Fruit fly (Drosophila melanogaster) whole organism, embryonic: ENCODE data around the gene CG11839.
A peak's percentile ranks its signal among the peaks of the same experiment; 100 is the strongest.

Experiments
- Atf-2 ChIP-seq: fragments of 200-800 bp; sonication (Bioruptor generic); optimal IDR thresholded peaks from 2 replicates; lab custom pipeline; 2016; ENCODE audit warnings: missing biosample characterization, missing genetic modification characterization
- Atf6 ChIP-seq: fragments of 200-800 bp; sonication (Bioruptor generic); IDR thresholded peaks from 2 replicates; pipeline ENCODE4 v1.3.6; 2022; ENCODE audit warnings: missing biosample characterization, missing genetic modification characterization
- Bgb ChIP-seq: fragments of 200-800 bp; sonication (Bioruptor generic); IDR thresholded peaks from 2 replicates; pipeline ENCODE4 v1.3.6; 2022; ENCODE audit warnings: missing biosample characterization, missing genetic modification characterization; ENCODE audit not compliant: partially characterized antibody
- CG10654 ChIP-seq: fragments of 200-800 bp; sonication (Bioruptor generic); optimal IDR thresholded peaks from 2 replicates; lab custom pipeline; 2016; ENCODE audit warnings: missing biosample characterization, missing genetic modification characterization
- CG11504 ChIP-seq: fragments of 200-800 bp; sonication (Bioruptor generic); optimal IDR thresholded peaks from 3 replicates; lab custom pipeline; 2019; ENCODE audit warnings: missing biosample characterization, mild to moderate bottlenecking, missing genetic modification characterization, moderate library complexity
- CG11560 ChIP-seq: fragments of 200-800 bp; sonication (Bioruptor generic); IDR thresholded peaks from 3 replicates; pipeline ENCODE4 v1.3.6; 2022; ENCODE audit warnings: missing biosample characterization, missing genetic modification characterization
- CG16815 ChIP-seq: fragments of 200-800 bp; sonication (Bioruptor generic); optimal IDR thresholded peaks from 3 replicates; lab custom pipeline; 2017; ENCODE audit warnings: missing biosample characterization, mild to moderate bottlenecking, missing genetic modification characterization
- CG2199 ChIP-seq: fragments of 200-800 bp; sonication (Bioruptor generic); IDR thresholded peaks from 3 replicates; pipeline ENCODE4 v1.3.6; 2022; ENCODE audit warnings: missing biosample characterization, missing genetic modification characterization
- CG32532 ChIP-seq: fragments of 200-800 bp; sonication (Bioruptor generic); IDR thresholded peaks from 2 replicates; pipeline ENCODE4 v1.3.6; 2022; ENCODE audit warnings: missing biosample characterization, missing genetic modification characterization
- CG34224 ChIP-seq: fragments of 200-800 bp; sonication (Bioruptor generic); IDR thresholded peaks from 3 replicates; pipeline ENCODE4 v1.3.6; 2022; ENCODE audit warnings: missing biosample characterization, missing genetic modification characterization; ENCODE audit not compliant: partially characterized antibody
- CG3838 ChIP-seq: fragments of 200-800 bp; sonication (Bioruptor generic); optimal IDR thresholded peaks from 3 replicates; lab custom pipeline; 2016; ENCODE audit warnings: missing biosample characterization, missing genetic modification characterization
- CG4820 ChIP-seq: fragments of 200-800 bp; sonication (Bioruptor generic); optimal IDR thresholded peaks from 3 replicates; lab custom pipeline; 2016; ENCODE audit warnings: missing biosample characterization, missing genetic modification characterization
- CG6813 ChIP-seq: fragments of 200-800 bp; sonication (Bioruptor generic); optimal IDR thresholded peaks from 2 replicates; lab custom pipeline; 2017; ENCODE audit warnings: missing biosample characterization, missing genetic modification characterization, mild to moderate bottlenecking, moderate library complexity, missing genetic modification reagents
- CG7786 ChIP-seq: fragments of 200-800 bp; sonication (Bioruptor generic); optimal IDR thresholded peaks from 2 replicates; lab custom pipeline; 2016; ENCODE audit warnings: missing biosample characterization, missing genetic modification characterization
- CG8290 ChIP-seq, 3 experiments: fragments of 200-800 bp; sonication (Bioruptor generic); optimal IDR thresholded peaks; 2 replicates each; lab custom pipeline; 2016 to 2019; ENCODE audit warnings: missing biosample characterization in 3 of 3, missing genetic modification characterization in 3 of 3, mild to moderate bottlenecking in 2 of 3, moderate library complexity in 1 of 3
- CG8944 ChIP-seq: fragments of 200-800 bp; sonication (Bioruptor generic); optimal IDR thresholded peaks from 3 replicates; lab custom pipeline; 2016; ENCODE audit warnings: missing biosample characterization, missing genetic modification characterization
- D19B ChIP-seq: fragments of 200-800 bp; sonication (Bioruptor generic); optimal IDR thresholded peaks from 2 replicates; lab custom pipeline; 2017; ENCODE audit warnings: missing biosample characterization, mild to moderate bottlenecking, missing genetic modification characterization
- Dbx ChIP-seq: fragments of 200-800 bp; sonication (Bioruptor generic); IDR thresholded peaks from 3 replicates; pipeline ENCODE4 v1.3.6; 2022; ENCODE audit warnings: missing biosample characterization, missing genetic modification characterization
- Gsc ChIP-seq: fragments of 200-800 bp; sonication (Bioruptor generic); IDR thresholded peaks from 2 replicates; pipeline ENCODE4 v1.3.6; 2022; ENCODE audit warnings: missing biosample characterization, missing genetic modification characterization
- HLH4C ChIP-seq: fragments of 200-800 bp; sonication (Bioruptor generic); IDR thresholded peaks from 3 replicates; pipeline ENCODE4 v1.3.6; 2022; ENCODE audit warnings: missing biosample characterization, missing genetic modification characterization; ENCODE audit not compliant: partially characterized antibody
- HmgZ ChIP-seq: fragments of 200-800 bp; sonication (Bioruptor generic); optimal IDR thresholded peaks from 2 replicates; lab custom pipeline; 2018; ENCODE audit warnings: missing biosample characterization, mild to moderate bottlenecking, missing genetic modification characterization
- Hmx ChIP-seq: fragments of 200-800 bp; sonication (Bioruptor generic); optimal IDR thresholded peaks from 2 replicates; lab custom pipeline; 2016; ENCODE audit warnings: missing biosample characterization, missing genetic modification characterization
- Hr78 ChIP-seq, 2 experiments: fragments of 200-800 bp in 1 of 2; fragments of >200 bp in 1 of 2; sonication (Bioruptor generic) in 1 of 2; optimal IDR thresholded peaks; 2 replicates each; lab custom pipeline; 2017 to 2019; ENCODE audit warnings: missing biosample characterization in 2 of 2, missing genetic modification characterization in 2 of 2, mild to moderate bottlenecking in 1 of 2, moderate library complexity in 1 of 2
- MTF-1 ChIP-seq: fragments of 200-800 bp; sonication (Bioruptor generic); optimal IDR thresholded peaks from 2 replicates; lab custom pipeline; 2018; ENCODE audit warnings: missing biosample characterization, mild to moderate bottlenecking, missing genetic modification characterization, borderline replicate concordance
- Med ChIP-seq: fragments of 200-800 bp; sonication (Bioruptor generic); peaks from one replicate; lab custom pipeline; 2016; ENCODE audit warnings: missing biosample characterization, missing genetic modification characterization, mild to moderate bottlenecking, inconsistent platforms, moderate library complexity
- NK7.1 ChIP-seq: fragments of 200-800 bp; sonication (Bioruptor generic); optimal IDR thresholded peaks from 3 replicates; lab custom pipeline; 2016; ENCODE audit warnings: missing biosample characterization, missing genetic modification characterization
- Nf-YA ChIP-seq: fragments of 200-800 bp; sonication (Bioruptor generic); IDR thresholded peaks from 2 replicates; pipeline ENCODE4 v1.3.6; 2022; ENCODE audit warnings: missing biosample characterization, missing genetic modification characterization
- Nf-YC ChIP-seq: fragments of 200-800 bp; optimal IDR thresholded peaks from 3 replicates; lab custom pipeline; 2019; ENCODE audit warnings: missing biosample characterization, mild to moderate bottlenecking, missing genetic modification characterization, moderate library complexity
- Oaz ChIP-seq: fragments of 200-800 bp; sonication (Bioruptor generic); IDR thresholded peaks from 2 replicates; pipeline ENCODE4 v1.3.6; 2022; ENCODE audit warnings: missing biosample characterization, missing genetic modification characterization
- Six4 ChIP-seq: fragments of 200-800 bp; sonication (Bioruptor generic); optimal IDR thresholded peaks from 2 replicates; lab custom pipeline; 2016; ENCODE audit warnings: missing biosample characterization, missing genetic modification characterization
- Trl ChIP-seq, 3 experiments: fragments of >200 bp in 2 of 3; fragments of 200-800 bp in 1 of 3; sonication (Bioruptor generic) in 1 of 3; optimal IDR thresholded peaks; 2 replicates in 1 of 3; 3 replicates in 2 of 3; lab custom pipeline; 2016 to 2017; ENCODE audit warnings: missing biosample characterization in 1 of 3, missing genetic modification characterization in 1 of 3
- bcd ChIP-seq: fragments of 200-800 bp; sonication (Bioruptor generic); optimal IDR thresholded peaks from 2 replicates; lab custom pipeline; 2017; ENCODE audit warnings: missing biosample characterization, mild to moderate bottlenecking, missing genetic modification characterization
- esg ChIP-seq: fragments of 200-800 bp; sonication (Bioruptor generic); conservative IDR thresholded peaks from 2 replicates; pipeline ENCODE4 v1.3.6; 2022; ENCODE audit warnings: missing biosample characterization, missing genetic modification characterization
- eve ChIP-seq, 2 experiments: fragments of >200 bp; optimal IDR thresholded peaks; 2 replicates each; lab custom pipeline; 2017; ENCODE audit warnings: missing biosample characterization in 2 of 2, missing genetic modification characterization in 2 of 2
- ewg ChIP-seq: fragments of 200-800 bp; sonication (Bioruptor generic); optimal IDR thresholded peaks from 3 replicates; lab custom pipeline; 2017; ENCODE audit warnings: mild to moderate bottlenecking, missing biosample characterization, missing genetic modification reagents, missing genetic modification characterization
- gro ChIP-seq: fragments of 200-800 bp; sonication (Bioruptor generic); optimal IDR thresholded peaks from 2 replicates; lab custom pipeline; 2016; ENCODE audit warnings: missing biosample characterization, missing genetic modification characterization
- ken ChIP-seq: fragments of 200-800 bp; sonication (Bioruptor generic); IDR thresholded peaks from 3 replicates; pipeline ENCODE4 v1.3.6; 2022; ENCODE audit warnings: missing biosample characterization, missing genetic modification characterization
- pb ChIP-seq: fragments of 200-800 bp; sonication (Bioruptor generic); optimal IDR thresholded peaks from 3 replicates; lab custom pipeline; 2016; ENCODE audit warnings: missing biosample characterization, missing genetic modification characterization
- phol ChIP-seq: fragments of 200-800 bp; sonication (Bioruptor generic); optimal IDR thresholded peaks from 3 replicates; lab custom pipeline; 2018; ENCODE audit warnings: missing biosample characterization, mild to moderate bottlenecking, missing genetic modification characterization, moderate library complexity
- sens ChIP-seq: fragments of 200-800 bp; sonication (Bioruptor generic); peaks from one replicate; lab custom pipeline; 2016; ENCODE audit warnings: missing biosample characterization, missing genetic modification characterization
- sens-2 ChIP-seq: fragments of 200-800 bp; sonication (Bioruptor generic); IDR thresholded peaks from 2 replicates; pipeline ENCODE4 v1.3.6; 2022; ENCODE audit warnings: missing biosample characterization, missing genetic modification characterization
- seq ChIP-seq: fragments of 200-800 bp; sonication (Bioruptor generic); IDR thresholded peaks from 2 replicates; pipeline ENCODE4 v1.3.6; 2022; ENCODE audit warnings: missing biosample characterization, missing genetic modification characterization
- so ChIP-seq: fragments of 200-800 bp; sonication (Bioruptor generic); IDR thresholded peaks from 3 replicates; pipeline ENCODE4 v1.3.6; 2022; ENCODE audit warnings: missing biosample characterization, missing genetic modification characterization
- tgo ChIP-seq: fragments of 200-800 bp; sonication (Bioruptor generic); IDR thresholded peaks from 3 replicates; pipeline ENCODE4 v1.3.6; 2022; ENCODE audit warnings: missing biosample characterization, missing genetic modification characterization
- tup ChIP-seq: fragments of 200-800 bp; sonication (Bioruptor generic); optimal IDR thresholded peaks from 2 replicates; lab custom pipeline; 2016; ENCODE audit warnings: missing biosample characterization, mild to moderate bottlenecking, missing genetic modification characterization, moderate library complexity
- unc-4 ChIP-seq: fragments of 200-800 bp; sonication (Bioruptor generic); IDR thresholded peaks from 2 replicates; pipeline ENCODE4 v1.3.6; 2022; ENCODE audit warnings: missing biosample characterization, missing genetic modification characterization; ENCODE audit not compliant: partially characterized antibody
- vfl ChIP-seq: fragments of 200-800 bp; sonication (Bioruptor generic); optimal IDR thresholded peaks from 2 replicates; lab custom pipeline; 2016; ENCODE audit warnings: missing biosample characterization, missing genetic modification characterization
- wor ChIP-seq: fragments of 200-800 bp; sonication (Bioruptor generic); IDR thresholded peaks from 2 replicates; pipeline ENCODE4 v1.3.6; 2022; ENCODE audit warnings: missing biosample characterization, missing genetic modification characterization
- yki ChIP-seq: fragments of >200 bp; optimal IDR thresholded peaks from 3 replicates; lab custom pipeline; 2018

The CG11839 gene

dm6 chr3R:25054451-25055188 lies 15.1 kb upstream of the CG11839 start, which contains the start of gene CG31109 (continued):
- TF ChIP-seq ken (GFP tag; lab: Robert Waterston, UW) = no peak
- no peak for TF ChIP-seq Gsc (GFP tag; lab: Robert Waterston, UW)
- TF ChIP-seq unc-4 (GFP tag; lab: Robert Waterston, UW) = peak; percentile 44; the same call in 1 of the 2 replicates
- TF ChIP-seq Hmx = no peak
- peak; percentile 51 for TF ChIP-seq Nf-YC (tag; lab: Kevin White, UChicago)
- peak; percentile 40 for TF ChIP-seq phol
- TF ChIP-seq sens (GFP tag; lab: Kevin White, UChicago) = peak; percentile 86
- peak; percentile 49 for TF ChIP-seq CG34224 (GFP tag; lab: Robert Waterston, UW)
- peak; percentile 30 for TF ChIP-seq Six4
- TF ChIP-seq CG4820 (GFP tag; lab: Kevin White, UChicago) = no peak
- TF ChIP-seq eve (GFP tag; optimal IDR thresholded peaks at IDR 0.05; lab: Kevin White, UChicago) = peak in 1 of 2 experiments; percentile 56
- no peak for TF ChIP-seq tgo
- no peak for TF ChIP-seq ewg (GFP tag; lab: Kevin White, UChicago)
- TF ChIP-seq Hr78 (GFP tag; optimal IDR thresholded peaks at IDR 0.05; lab: Kevin White, UChicago) = no peak
- TF ChIP-seq tup (GFP tag; lab: Kevin White, UChicago) = no peak
- TF ChIP-seq gro (GFP tag; lab: Kevin White, UChicago) = no peak
- TF ChIP-seq seq = no peak
- no peak for TF ChIP-seq CG11560 (tag; lab: Robert Waterston, UW)
- no peak for TF ChIP-seq Atf6 (GFP tag; lab: Robert Waterston, UW)
- no peak for TF ChIP-seq esg (GFP tag; lab: Robert Waterston, UW)
- no peak for TF ChIP-seq Atf-2 (GFP tag; lab: Kevin White, UChicago)
- TF ChIP-seq sens-2 (GFP tag; lab: Robert Waterston, UW) = no peak
- peak; percentile 3 for TF ChIP-seq CG7786
- no peak for TF ChIP-seq pb (GFP tag; lab: Kevin White, UChicago)
- TF ChIP-seq Dbx (GFP tag; lab: Robert Waterston, UW) = 0 out of 3 replicates have a peak, but pooled peaks have one; percentile 42
- peak; percentile 74 for TF ChIP-seq Med
- no peak for TF ChIP-seq Oaz (GFP tag; lab: Robert Waterston, UW)
- TF ChIP-seq CG3838 (GFP tag; lab: Kevin White, UChicago) = no peak
- no peak for TF ChIP-seq MTF-1
- TF ChIP-seq CG10654 (GFP tag; lab: Kevin White, UChicago) = no peak
- peak; percentile 40; the same call in 1 of the 3 replicates for TF ChIP-seq HLH4C
- no peak for TF ChIP-seq yki (lab: Kevin White, UChicago)
- no peak for TF ChIP-seq CG11504 (tag; lab: Kevin White, UChicago)
- TF ChIP-seq CG32532 (GFP tag; lab: Robert Waterston, UW) = peak; percentile 31; the same call in 1 of the 2 replicates
- peak; percentile 66 for TF ChIP-seq HmgZ (tag; lab: Kevin White, UChicago)
- no peak for TF ChIP-seq Trl (optimal IDR thresholded peaks at IDR 0.05; lab: Kevin White, UChicago)
- peak; percentile 33 for TF ChIP-seq Trl (GFP tag; optimal IDR thresholded peaks at IDR 0.05; lab: Kevin White, UChicago)
- no peak for TF ChIP-seq NK7.1
- no peak for TF ChIP-seq Nf-YA (GFP tag; lab: Robert Waterston, UW)
- TF ChIP-seq CG8944 (GFP tag; lab: Kevin White, UChicago) = peak; percentile 22
- no peak for TF ChIP-seq CG16815 (GFP tag; lab: Kevin White, UChicago)
- no peak for TF ChIP-seq vfl
- TF ChIP-seq bcd (GFP tag; lab: Kevin White, UChicago) = no peak
- TF ChIP-seq CG6813 (GFP tag; lab: Kevin White, UChicago) = no peak
- TF ChIP-seq wor (GFP tag; lab: Robert Waterston, UW) = no peak
- peak; percentile 84 for TF ChIP-seq CG8290 (GFP tag; optimal IDR thresholded peaks at IDR 0.05; lab: Kevin White, UChicago)
- peak; percentile 73 to 89 for TF ChIP-seq CG8290 (tag; optimal IDR thresholded peaks at IDR 0.05; lab: Kevin White, UChicago)
- peak; percentile 59 for TF ChIP-seq Bgb (GFP tag; lab: Robert Waterston, UW)
- no peak for TF ChIP-seq CG2199 (GFP tag; lab: Robert Waterston, UW)
- no peak for TF ChIP-seq so
- TF ChIP-seq D19B (GFP tag; lab: Kevin White, UChicago) = no peak
